Worm (Caenorhabditis elegans): ENCODE data around the gene F37C12.14.

Gene F37C12.14

DNA sequence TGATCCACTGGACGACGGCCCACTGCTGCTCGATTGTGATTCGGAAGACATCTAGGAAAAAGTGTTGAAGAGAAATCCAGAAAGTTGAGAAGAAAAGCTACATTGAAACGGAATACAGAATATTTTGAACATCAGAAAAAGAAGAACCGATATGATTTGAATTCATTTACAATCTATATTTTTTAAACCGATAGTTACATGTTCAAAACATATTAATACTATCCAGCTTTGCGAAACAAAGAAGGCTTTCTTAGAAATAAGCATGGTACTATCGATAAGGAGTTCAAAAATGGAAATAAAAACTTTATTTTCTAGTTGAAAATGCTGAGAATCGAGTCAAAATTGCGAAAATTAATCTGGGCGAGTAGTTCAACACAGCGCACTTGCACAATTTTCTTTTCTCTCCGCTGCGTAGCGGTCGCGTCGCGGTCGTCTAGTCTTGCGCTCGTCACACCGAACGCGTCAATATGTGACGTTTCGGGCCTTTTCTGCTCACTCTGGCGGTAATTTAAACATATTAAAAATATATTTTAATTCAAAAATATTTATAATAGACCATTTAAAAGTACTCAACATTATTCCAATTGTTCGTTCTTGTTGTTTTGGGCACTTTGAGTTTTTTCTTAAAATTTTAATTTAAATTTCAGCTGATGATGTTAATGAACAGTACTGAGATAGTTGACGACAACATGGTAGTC lies 23.2 kb downstream of the F37C12.14 start, which contains the start of the genes syf-2 and K04G7.1 (continued):
- no peak for TF ChIP-seq che-1 (tag; optimal IDR thresholded peaks at IDR 0.05)
- peak; percentile 70 for TF ChIP-seq hlh-30 (tag; optimal IDR thresholded peaks at IDR 0.05; ENCODE audit: insufficient read depth)
- no peak for TF ChIP-seq madf-2 (tag; optimal IDR thresholded peaks at IDR 0.05)
- no peak for TF ChIP-seq hlh-13 (GFP tag; optimal IDR thresholded peaks at IDR 0.05)
- TF ChIP-seq fkh-6 (tag; optimal IDR thresholded peaks at IDR 0.05), result no peak
- TF ChIP-seq ceh-30 (tag; optimal IDR thresholded peaks at IDR 0.05), result no peak
- TF ChIP-seq fax-1 (tag; optimal IDR thresholded peaks at IDR 0.05), result no peak
- peak; percentile 8 for TF ChIP-seq ceh-48 (tag; optimal IDR thresholded peaks at IDR 0.05)
- no peak for TF ChIP-seq ahr-1 (tag; optimal IDR thresholded peaks at IDR 0.05)
- TF ChIP-seq sox-4 (tag; optimal IDR thresholded peaks at IDR 0.05), result no peak
- TF ChIP-seq gmeb-2 (tag; optimal IDR thresholded peaks at IDR 0.05), result no peak
- TF ChIP-seq ceh-2 (tag; optimal IDR thresholded peaks at IDR 0.05), result no peak
- no peak for TF ChIP-seq eyg-1 (tag; optimal IDR thresholded peaks at IDR 0.05)
- TF ChIP-seq dve-1 (tag; optimal IDR thresholded peaks at IDR 0.05), result peak; percentile 53
- TF ChIP-seq sdc-2 (tag; optimal IDR thresholded peaks at IDR 0.05), result no peak
- no peak for TF ChIP-seq pqm-1 (tag; optimal IDR thresholded peaks at IDR 0.05)
- TF ChIP-seq hlh-15 (tag; optimal IDR thresholded peaks at IDR 0.05), result no peak
- TF ChIP-seq rnt-1 (tag; optimal IDR thresholded peaks at IDR 0.05), result no peak
- no peak for TF ChIP-seq ceh-19 (GFP tag; optimal IDR thresholded peaks at IDR 0.05)
- no peak for TF ChIP-seq unc-3 (GFP tag; conservative IDR thresholded peaks at IDR 0.05)
- TF ChIP-seq unc-3 (tag; optimal IDR thresholded peaks at IDR 0.05), result no peak
- TF ChIP-seq Y22D7AL.16 (tag; optimal IDR thresholded peaks at IDR 0.05), result no peak
- TF ChIP-seq ceh-18 (tag; optimal IDR thresholded peaks at IDR 0.05), result peak; percentile 26
- no peak for TF ChIP-seq F13H6.1 (tag; optimal IDR thresholded peaks at IDR 0.05)
- no peak for TF ChIP-seq ets-4 (tag; optimal IDR thresholded peaks at IDR 0.05)
- TF ChIP-seq ttx-3 (tag; optimal IDR thresholded peaks at IDR 0.05), result no peak
- no peak for TF ChIP-seq C08G9.2 (tag; optimal IDR thresholded peaks at IDR 0.05)
- TF ChIP-seq lim-6 (tag; optimal IDR thresholded peaks at IDR 0.05), result no peak
- TF ChIP-seq pag-3 (tag; optimal IDR thresholded peaks at IDR 0.05; ENCODE audit: borderline replicate concordance), result no peak
- peak; percentile 76 for TF ChIP-seq unc-55 (GFP tag; optimal IDR thresholded peaks at IDR 0.05)
- peak; percentile 28 for TF ChIP-seq ref-2 (tag; optimal IDR thresholded peaks at IDR 0.05)
- TF ChIP-seq mec-3 (tag; optimal IDR thresholded peaks at IDR 0.05; ENCODE audit: borderline replicate concordance), result no peak
- no peak for TF ChIP-seq K02D7.2 (tag; optimal IDR thresholded peaks at IDR 0.05)
- TF ChIP-seq C38D4.7 (GFP tag; optimal IDR thresholded peaks at IDR 0.05), result no peak
- no peak for TF ChIP-seq nhr-232 (tag; optimal IDR thresholded peaks at IDR 0.05)
- no peak for TF ChIP-seq sox-2 (GFP tag; IDR thresholded peaks at IDR 0.05)
- peak; percentile 78 for TF ChIP-seq nfya-1 (tag; optimal IDR thresholded peaks at IDR 0.05)
- TF ChIP-seq pha-2 (tag; optimal IDR thresholded peaks at IDR 0.05), result no peak
- peak; percentile 71 for TF ChIP-seq ceh-31 (tag; optimal IDR thresholded peaks at IDR 0.05)
- TF ChIP-seq ceh-14 (tag; optimal IDR thresholded peaks at IDR 0.05), result peak; percentile 68
- TF ChIP-seq fkh-10 (GFP tag; optimal IDR thresholded peaks at IDR 0.05), result no peak
- TF ChIP-seq ceh-22 (tag; optimal IDR thresholded peaks at IDR 0.05), result no peak
- no peak for TF ChIP-seq ceh-45 (GFP tag; IDR thresholded peaks at IDR 0.05)
- TF ChIP-seq ceh-9 (tag; optimal IDR thresholded peaks at IDR 0.05), result no peak
- no peak for TF ChIP-seq pat-9 (tag; optimal IDR thresholded peaks at IDR 0.05)
- no peak for TF ChIP-seq hlh-8 (tag; optimal IDR thresholded peaks at IDR 0.05)
- TF ChIP-seq T23F11.4 (GFP tag; optimal IDR thresholded peaks at IDR 0.05), result no peak
- peak; percentile 5 for TF ChIP-seq pros-1 (tag; optimal IDR thresholded peaks at IDR 0.05)

Data from whole organism, late embryonic.